Worm (Caenorhabditis elegans) whole organism, L3 larva: ENCODE results near the gene F56F10.2.

ENCODE experiments used
- R02D3.7 ChIP-seq: fragments of 150-350 bp; optimal IDR thresholded peaks from 2 replicates; lab custom pipeline; 2014; ENCODE audit warnings: missing biosample characterization, missing genetic modification characterization
- ZK546.5 ChIP-seq: sonication (generic microtip); optimal IDR thresholded peaks from 2 replicates; lab custom pipeline; 2017; ENCODE audit warnings: missing biosample characterization, missing genetic modification characterization
- aly-2 ChIP-seq: fragments of 150-350 bp; optimal IDR thresholded peaks from 2 replicates; lab custom pipeline; 2014; ENCODE audit warnings: missing biosample characterization, missing genetic modification characterization
- ama-1 ChIP-seq: fragments of 150-350 bp; optimal IDR thresholded peaks from 2 replicates; lab custom pipeline; 2018
- ceh-16 ChIP-seq: sonication (generic microtip); optimal IDR thresholded peaks from 2 replicates; lab custom pipeline; 2017; ENCODE audit warnings: missing biosample characterization, missing genetic modification characterization
- ceh-82 ChIP-seq: fragments of 150-350 bp; optimal IDR thresholded peaks from 2 replicates; lab custom pipeline; 2014; ENCODE audit warnings: missing biosample characterization, missing genetic modification characterization
- daf-12 ChIP-seq: fragments of 150-350 bp; optimal IDR thresholded peaks from 2 replicates; lab custom pipeline; 2014; ENCODE audit warnings: missing biosample characterization, missing genetic modification reagents, missing genetic modification characterization
- egl-27 ChIP-seq: sonication (generic microtip); optimal IDR thresholded peaks from 4 replicates; lab custom pipeline; 2017; ENCODE audit warnings: missing biosample characterization, missing genetic modification reagents, missing genetic modification characterization
- egl-5 ChIP-seq: fragments of 150-350 bp; optimal IDR thresholded peaks from 2 replicates; lab custom pipeline; 2017; ENCODE audit warnings: missing biosample characterization, missing genetic modification reagents, missing genetic modification characterization, inconsistent platforms
- elt-1 ChIP-seq: fragments of 150-350 bp; optimal IDR thresholded peaks from 2 replicates; lab custom pipeline; 2014; ENCODE audit warnings: missing biosample characterization, missing genetic modification characterization
- elt-2 ChIP-seq: sonication (generic microtip); optimal IDR thresholded peaks from 2 replicates; lab custom pipeline; 2016; ENCODE audit warnings: missing genetic modification reagents, mild to moderate bottlenecking, missing genetic modification characterization, missing compliant biosample characterization
- fkh-2 ChIP-seq: fragments of 150-350 bp; optimal IDR thresholded peaks from 2 replicates; lab custom pipeline; 2014; ENCODE audit warnings: missing biosample characterization, missing genetic modification reagents, missing genetic modification characterization
- fos-1 ChIP-seq: fragments of 150-350 bp; optimal IDR thresholded peaks from 2 replicates; lab custom pipeline; 2014; ENCODE audit warnings: missing biosample characterization, missing genetic modification characterization
- hmg-11 ChIP-seq: sonication (generic microtip); optimal IDR thresholded peaks from 2 replicates; lab custom pipeline; 2016; ENCODE audit warnings: missing genetic modification characterization, missing compliant biosample characterization
- jun-1 ChIP-seq: fragments of 150-350 bp; optimal IDR thresholded peaks from 2 replicates; lab custom pipeline; 2014; ENCODE audit warnings: missing biosample characterization, missing genetic modification reagents, missing genetic modification characterization
- lin-15B ChIP-seq: fragments of 150-350 bp; optimal IDR thresholded peaks from 2 replicates; lab custom pipeline; 2014; ENCODE audit warnings: missing biosample characterization, missing genetic modification characterization
- lin-39 ChIP-seq: fragments of 150-350 bp; optimal IDR thresholded peaks from 2 replicates; lab custom pipeline; 2018; ENCODE audit warnings: missing biosample characterization, missing genetic modification reagents, missing genetic modification characterization
- lsy-12 ChIP-seq: sonication (generic microtip); optimal IDR thresholded peaks from 2 replicates; lab custom pipeline; 2016; ENCODE audit warnings: mild to moderate bottlenecking, missing genetic modification characterization, missing compliant biosample characterization
- mdl-1 ChIP-seq: fragments of 150-350 bp; optimal IDR thresholded peaks from 2 replicates; lab custom pipeline; 2014; ENCODE audit warnings: missing biosample characterization, missing genetic modification characterization
- mml-1 ChIP-seq: fragments of 150-350 bp; sonication (generic microtip); optimal IDR thresholded peaks from 3 replicates; lab custom pipeline; 2014; ENCODE audit warnings: missing biosample characterization, missing genetic modification characterization
- nfya-1 ChIP-seq: sonication (generic microtip); optimal IDR thresholded peaks from 2 replicates; lab custom pipeline; 2017; ENCODE audit warnings: missing genetic modification characterization, mild to moderate bottlenecking, missing compliant biosample characterization, antibody characterized with exemption, moderate library complexity; ENCODE audit not compliant: insufficient read depth
- nhr-11 ChIP-seq: fragments of 150-350 bp; optimal IDR thresholded peaks from 2 replicates; lab custom pipeline; 2014; ENCODE audit warnings: missing biosample characterization, missing genetic modification characterization
- nhr-12 ChIP-seq: fragments of 150-350 bp; optimal IDR thresholded peaks from 2 replicates; lab custom pipeline; 2014; ENCODE audit warnings: missing biosample characterization, missing genetic modification characterization
- nhr-23 ChIP-seq: fragments of 150-350 bp; optimal IDR thresholded peaks from 2 replicates; lab custom pipeline; 2014; ENCODE audit warnings: missing biosample characterization, missing genetic modification reagents, missing genetic modification characterization
- nhr-25 ChIP-seq: sonication (generic microtip); optimal IDR thresholded peaks from 2 replicates; lab custom pipeline; 2017; ENCODE audit warnings: missing biosample characterization, missing genetic modification characterization
- nhr-28 ChIP-seq: fragments of 150-350 bp; optimal IDR thresholded peaks from 2 replicates; lab custom pipeline; 2014; ENCODE audit warnings: missing biosample characterization, missing genetic modification characterization
- nhr-67 ChIP-seq: fragments of 150-350 bp; optimal IDR thresholded peaks from 2 replicates; lab custom pipeline; 2014; ENCODE audit warnings: missing biosample characterization, missing genetic modification characterization
- nhr-76 ChIP-seq: fragments of 150-350 bp; sonication (generic microtip); optimal IDR thresholded peaks from 5 replicates; lab custom pipeline; 2014; ENCODE audit warnings: missing biosample characterization, missing genetic modification characterization
- nhr-77 ChIP-seq: fragments of 150-350 bp; optimal IDR thresholded peaks from 2 replicates; lab custom pipeline; 2014; ENCODE audit warnings: missing biosample characterization, missing genetic modification characterization
- pha-4 ChIP-seq: fragments of 150-350 bp; optimal IDR thresholded peaks from 2 replicates; lab custom pipeline; 2014; ENCODE audit warnings: missing biosample characterization, missing genetic modification reagents, missing genetic modification characterization
- pqm-1 ChIP-seq: fragments of 150-350 bp; optimal IDR thresholded peaks from 2 replicates; lab custom pipeline; 2017; ENCODE audit warnings: missing biosample characterization, missing genetic modification characterization, inconsistent platforms
- skn-1 ChIP-seq: fragments of 150-350 bp; optimal IDR thresholded peaks from 2 replicates; lab custom pipeline; 2014; ENCODE audit warnings: missing biosample characterization, missing genetic modification characterization
- snpc-4 ChIP-seq: fragments of 150-350 bp; optimal IDR thresholded peaks from 2 replicates; lab custom pipeline; 2014; ENCODE audit warnings: missing biosample characterization, missing genetic modification characterization
- tbx-2 ChIP-seq: sonication (generic microtip); optimal IDR thresholded peaks from 2 replicates; lab custom pipeline; 2016; ENCODE audit warnings: mild to moderate bottlenecking, missing genetic modification characterization, missing compliant biosample characterization
- unc-39 ChIP-seq: sonication (generic microtip); optimal IDR thresholded peaks from 4 replicates; lab custom pipeline; 2017; ENCODE audit warnings: missing biosample characterization, missing genetic modification characterization
- unc-62 ChIP-seq: fragments of 150-350 bp; sonication (generic microtip); optimal IDR thresholded peaks from 4 replicates; lab custom pipeline; 2014; ENCODE audit warnings: missing biosample characterization, missing genetic modification reagents, missing genetic modification characterization
- ztf-11 ChIP-seq: fragments of 150-350 bp; optimal IDR thresholded peaks from 2 replicates; lab custom pipeline; 2014; ENCODE audit warnings: missing biosample characterization, missing genetic modification characterization

The F56F10.2 gene

DNA sequence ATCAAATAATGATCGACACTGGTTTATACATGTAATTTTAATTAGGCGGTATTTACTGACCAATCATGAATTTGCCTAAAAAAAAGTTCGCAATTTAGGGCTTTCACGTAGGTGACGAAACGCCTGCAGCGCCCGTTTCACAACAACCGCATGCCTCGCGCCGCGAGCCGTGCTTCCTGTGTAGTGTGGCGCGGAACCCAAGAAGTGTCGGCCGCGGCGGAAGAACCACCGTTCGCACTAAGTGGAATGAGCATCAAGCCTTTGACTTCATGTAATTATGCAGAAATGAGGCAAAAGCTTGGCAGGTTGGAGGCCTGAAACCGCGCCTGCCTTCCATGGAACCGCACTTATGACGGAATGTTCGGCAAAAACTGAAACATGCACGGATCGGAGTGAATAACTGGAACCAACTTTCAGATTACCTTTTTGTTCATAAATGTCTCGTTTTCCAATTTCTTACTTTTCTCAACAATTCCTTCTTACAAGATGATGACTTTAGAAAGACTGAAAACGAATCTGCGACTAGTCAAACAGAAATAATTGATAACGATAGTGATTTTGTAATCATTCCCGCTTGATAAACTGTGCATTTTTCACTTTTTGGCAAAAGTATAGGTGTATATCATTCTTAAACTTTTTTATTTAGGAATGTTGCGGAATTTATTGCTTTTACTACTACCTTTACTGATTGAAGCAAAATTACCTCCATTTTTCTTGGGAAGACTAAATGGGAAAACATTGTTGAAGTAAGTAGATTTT lies 12.7 kb downstream of the F56F10.2 start, which contains the start of gene F56F10.1:
TSS of gene F56F10.1 (plus strand) at position 647 of the 759 bp plus-strand sequence.
- TF ChIP-seq egl-27 (no peak), ceh-16 (no peak), elt-2 (peak; percentile 44), snpc-4 (tag; lab: Kevin White, UChicago) (peak; percentile 53), skn-1 (tag; lab: Kevin White, UChicago) (peak; percentile 47), nhr-25 (tag; lab: Kevin White, UChicago) (no peak)

DNA sequence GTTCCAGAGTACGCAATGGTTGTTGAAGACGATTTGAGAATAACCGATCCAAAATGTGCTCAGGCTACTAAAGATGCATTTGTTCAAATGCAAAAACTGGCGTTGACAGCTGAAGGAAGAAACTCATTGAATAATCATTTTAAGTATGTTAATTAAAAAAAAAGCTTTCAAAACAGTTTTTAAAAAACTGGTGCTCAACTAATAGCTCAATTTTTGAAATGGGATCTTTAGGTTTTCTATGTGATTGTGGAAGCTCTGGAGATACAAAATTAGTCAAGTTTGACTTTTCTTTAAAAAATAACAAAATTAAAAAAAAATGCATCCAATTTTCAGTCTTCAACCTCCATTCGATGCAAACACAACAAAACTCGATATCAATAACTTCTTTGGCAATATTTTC lies 14.2 kb downstream of the F56F10.2 start:
- TF ChIP-seq ceh-82 (tag; lab: Kevin White, UChicago) = no peak
- TF ChIP-seq mdl-1 (tag; lab: Kevin White, UChicago) = no peak
- no peak for TF ChIP-seq jun-1 (tag; lab: Kevin White, UChicago)
- TF ChIP-seq nhr-77 (tag; lab: Kevin White, UChicago) = no peak
- TF ChIP-seq lin-15B = no peak
- no peak for TF ChIP-seq nhr-67 (tag; lab: Kevin White, UChicago)
- no peak for TF ChIP-seq nhr-12
- no peak for TF ChIP-seq nhr-28
- TF ChIP-seq, all 47 proteins: peak for 0

ce11 chrX:876935-877334 lies 17.5 kb downstream of the F56F10.2 start, which contains the start of gene ZC13.1:
Gene ZC13.1, plus strand, starts transcription at chrX:877239.
- peak; percentile 34 for TF ChIP-seq jun-1 (tag; lab: Kevin White, UChicago)
- TF ChIP-seq unc-62 = no peak
- peak; percentile 63 for TF ChIP-seq egl-5 (tag; lab: Kevin White, UChicago)
- peak; percentile 93 for TF ChIP-seq nhr-25 (tag; lab: Kevin White, UChicago)
- TF ChIP-seq nfya-1 (tag; lab: Kevin White, UChicago) = peak; percentile 73
- peak; percentile 91 for TF ChIP-seq pha-4
- peak; percentile 44 for TF ChIP-seq elt-1 (tag; lab: Kevin White, UChicago)
- peak; percentile 70 for TF ChIP-seq hmg-11
- TF ChIP-seq elt-2 = peak; percentile 51
- peak; percentile 85 for TF ChIP-seq lin-15B
- peak; percentile 45 for TF ChIP-seq snpc-4 (tag; lab: Kevin White, UChicago)
- no peak for TF ChIP-seq ceh-82 (tag; lab: Kevin White, UChicago)
- TF ChIP-seq pqm-1 (tag; lab: Kevin White, UChicago) = peak; percentile 34
- no peak for TF ChIP-seq nhr-11
- no peak for TF ChIP-seq unc-39 (tag; lab: Kevin White, UChicago)
- TF ChIP-seq ZK546.5 = no peak
- TF ChIP-seq skn-1 (tag; lab: Kevin White, UChicago) = peak; percentile 65
- no peak for TF ChIP-seq ama-1 (lab: Kevin White, UChicago)
- TF ChIP-seq R02D3.7 (tag; lab: Kevin White, UChicago) = no peak
- peak; percentile 87 for TF ChIP-seq lin-39 (tag; lab: Kevin White, UChicago)
- TF ChIP-seq nhr-23 (tag; lab: Kevin White, UChicago) = peak; percentile 76

ce11 chrX:880367-880766 lies 21.0 kb downstream of the F56F10.2 start, which contains the start of gene ZC13.2:
Gene ZC13.2, plus strand, starts transcription at chrX:880667.
- no peak for TF ChIP-seq daf-12 (tag; lab: Kevin White, UChicago)
- TF ChIP-seq fkh-2 (tag; lab: Kevin White, UChicago) = no peak
- TF ChIP-seq lsy-12 (tag; lab: Kevin White, UChicago) = no peak
- TF ChIP-seq ztf-11 (tag; lab: Kevin White, UChicago) = no peak
- TF ChIP-seq R02D3.7 (tag; lab: Kevin White, UChicago) = no peak
- TF ChIP-seq nfya-1 (tag; lab: Kevin White, UChicago) = no peak
- TF ChIP-seq nhr-76 (tag; lab: Kevin White, UChicago) = no peak
- TF ChIP-seq mml-1 = no peak
- TF ChIP-seq nhr-23 (tag; lab: Kevin White, UChicago) = no peak
- no peak for TF ChIP-seq snpc-4 (tag; lab: Kevin White, UChicago)
- TF ChIP-seq tbx-2 (tag; lab: Kevin White, UChicago) = no peak
- no peak for TF ChIP-seq aly-2 (tag; lab: Kevin White, UChicago)
- TF ChIP-seq egl-5 (tag; lab: Kevin White, UChicago) = no peak
- TF ChIP-seq fos-1 (tag; lab: Kevin White, UChicago) = no peak
